Fruit fly (Drosophila melanogaster) whole organism, embryonic: ENCODE measurements around the gene CG43249.

Experiments used
- CG1024 ChIP-seq: fragments of 200-800 bp; sonication (Bioruptor generic); IDR thresholded peaks from 2 replicates; pipeline ENCODE4 v1.3.6; 2022; ENCODE audit warnings: missing biosample characterization, missing genetic modification characterization
- CG10366 ChIP-seq: fragments of 200-800 bp; sonication (Bioruptor generic); IDR thresholded peaks from 2 replicates; pipeline ENCODE4 v1.3.6; 2022; ENCODE audit warnings: missing biosample characterization, missing genetic modification characterization
- CG12236 ChIP-seq: fragments of 200-800 bp; sonication (Bioruptor generic); optimal IDR thresholded peaks from 2 replicates; lab custom pipeline; 2016; ENCODE audit warnings: missing biosample characterization, missing genetic modification characterization
- CG13424 ChIP-seq: fragments of 200-800 bp; sonication (Bioruptor generic); optimal IDR thresholded peaks from 2 replicates; lab custom pipeline; 2019; ENCODE audit warnings: missing biosample characterization, mild to moderate bottlenecking, missing genetic modification characterization, moderate library complexity
- CG13624 ChIP-seq: fragments of 200-800 bp; sonication (Bioruptor generic); optimal IDR thresholded peaks from 2 replicates; lab custom pipeline; 2016; ENCODE audit warnings: missing biosample characterization, missing genetic modification characterization
- CG13894 ChIP-seq: fragments of 200-800 bp; sonication (Bioruptor generic); optimal IDR thresholded peaks from 3 replicates; lab custom pipeline; 2018; ENCODE audit warnings: missing biosample characterization, mild to moderate bottlenecking, missing genetic modification characterization, moderate library complexity
- CG14014 ChIP-seq: fragments of 200-800 bp; sonication (Bioruptor generic); IDR thresholded peaks from 2 replicates; pipeline ENCODE4 v1.3.6; 2022; ENCODE audit warnings: missing biosample characterization, missing genetic modification characterization
- CG15514 ChIP-seq: fragments of 200-800 bp; sonication (Bioruptor generic); optimal IDR thresholded peaks from 3 replicates; lab custom pipeline; 2017; ENCODE audit warnings: missing biosample characterization, missing genetic modification characterization, mild to moderate bottlenecking, moderate library complexity, missing genetic modification reagents
- CG17328 ChIP-seq: fragments of 200-800 bp; sonication (Bioruptor generic); IDR thresholded peaks from 2 replicates; pipeline ENCODE4 v1.3.6; 2022; ENCODE audit warnings: missing biosample characterization, missing genetic modification characterization
- CG18619 ChIP-seq: fragments of 200-800 bp; sonication (Bioruptor generic); optimal IDR thresholded peaks from 3 replicates; lab custom pipeline; 2017; ENCODE audit warnings: missing biosample characterization, mild to moderate bottlenecking, missing genetic modification characterization
- CG2116 ChIP-seq: fragments of 200-800 bp; sonication (Bioruptor generic); optimal IDR thresholded peaks from 3 replicates; lab custom pipeline; 2018; ENCODE audit warnings: missing biosample characterization, mild to moderate bottlenecking, missing genetic modification characterization
- CG2202 ChIP-seq: fragments of 200-800 bp; sonication (Bioruptor generic); optimal IDR thresholded peaks from 2 replicates; lab custom pipeline; 2018; ENCODE audit warnings: missing biosample characterization, mild to moderate bottlenecking, missing genetic modification characterization
- CG31441 ChIP-seq: fragments of 200-800 bp; sonication (Bioruptor generic); IDR thresholded peaks from 2 replicates; pipeline ENCODE4 v1.3.6; 2022; ENCODE audit warnings: missing biosample characterization, missing genetic modification characterization
- CG34224 ChIP-seq: fragments of 200-800 bp; sonication (Bioruptor generic); IDR thresholded peaks from 3 replicates; pipeline ENCODE4 v1.3.6; 2022; ENCODE audit warnings: missing biosample characterization, missing genetic modification characterization; ENCODE audit not compliant: partially characterized antibody
- CG4617 ChIP-seq: fragments of 200-800 bp; sonication (Bioruptor generic); optimal IDR thresholded peaks from 3 replicates; lab custom pipeline; 2016; ENCODE audit warnings: missing biosample characterization, missing genetic modification characterization, borderline replicate concordance
- CG6683 ChIP-seq: fragments of 200-800 bp; sonication (Bioruptor generic); optimal IDR thresholded peaks from 2 replicates; lab custom pipeline; 2017; ENCODE audit warnings: missing biosample characterization, mild to moderate bottlenecking, missing genetic modification characterization, missing genetic modification reagents
- CG6791 ChIP-seq: fragments of 200-800 bp; sonication (Bioruptor generic); IDR thresholded peaks from 3 replicates; pipeline ENCODE4 v1.3.6; 2022; ENCODE audit warnings: missing biosample characterization, missing genetic modification characterization; ENCODE audit not compliant: partially characterized antibody
- CG6813 ChIP-seq: fragments of 200-800 bp; sonication (Bioruptor generic); optimal IDR thresholded peaks from 2 replicates; lab custom pipeline; 2017; ENCODE audit warnings: missing biosample characterization, missing genetic modification characterization, mild to moderate bottlenecking, moderate library complexity, missing genetic modification reagents
- CrebB ChIP-seq: fragments of 200-800 bp; sonication (Bioruptor generic); optimal IDR thresholded peaks from 3 replicates; lab custom pipeline; 2018; ENCODE audit warnings: missing biosample characterization, mild to moderate bottlenecking, missing genetic modification characterization
- Dll ChIP-seq: fragments of 200-800 bp; sonication (Bioruptor generic); IDR thresholded peaks from 4 replicates; pipeline ENCODE4 v1.3.6; 2022; ENCODE audit warnings: missing biosample characterization, missing genetic modification characterization; ENCODE audit not compliant: partially characterized antibody
- E2f2 ChIP-seq: fragments of 200-800 bp; sonication (Bioruptor generic); IDR thresholded peaks from 2 replicates; pipeline ENCODE4 v1.3.6; 2022; ENCODE audit warnings: missing biosample characterization, missing genetic modification characterization
- Ets97D ChIP-seq: fragments of 200-800 bp; sonication (Bioruptor generic); optimal IDR thresholded peaks from 3 replicates; lab custom pipeline; 2016; ENCODE audit warnings: missing biosample characterization, missing genetic modification characterization
- Gug ChIP-seq: fragments of 200-800 bp; sonication (Bioruptor generic); IDR thresholded peaks from 4 replicates; pipeline ENCODE4 v1.3.6; 2022; ENCODE audit warnings: missing biosample characterization, missing genetic modification characterization
- MBD-R2 ChIP-seq: fragments of 200-800 bp; sonication (Bioruptor generic); IDR thresholded peaks from 2 replicates; pipeline ENCODE4 v1.3.6; 2022; ENCODE audit warnings: missing biosample characterization, missing genetic modification characterization
- MESR4 ChIP-seq: fragments of 200-800 bp; sonication (Bioruptor generic); optimal IDR thresholded peaks from 2 replicates; lab custom pipeline; 2018; ENCODE audit warnings: missing biosample characterization, mild to moderate bottlenecking, missing genetic modification characterization, moderate library complexity
- Optix ChIP-seq: fragments of 200-800 bp; sonication (Bioruptor generic); IDR thresholded peaks from 3 replicates; pipeline ENCODE4 v1.3.6; 2022; ENCODE audit warnings: missing biosample characterization, missing genetic modification characterization
- PHDP ChIP-seq: fragments of 200-800 bp; sonication (Bioruptor generic); optimal IDR thresholded peaks from 3 replicates; lab custom pipeline; 2018; ENCODE audit warnings: missing biosample characterization, mild to moderate bottlenecking, missing genetic modification characterization, moderate library complexity
- Sry-δ ChIP-seq: fragments of 200-800 bp; sonication (Bioruptor generic); optimal IDR thresholded peaks from 2 replicates; lab custom pipeline; 2016; ENCODE audit warnings: missing biosample characterization, missing genetic modification characterization
- Taf1 ChIP-seq: fragments of 200-800 bp; sonication (Bioruptor generic); IDR thresholded peaks from 2 replicates; pipeline ENCODE4 v1.3.6; 2022; ENCODE audit warnings: missing biosample characterization, missing genetic modification characterization
- Vsx1 ChIP-seq: fragments of 200-800 bp; sonication (Bioruptor generic); optimal IDR thresholded peaks from 2 replicates; lab custom pipeline; 2017; ENCODE audit warnings: missing biosample characterization, mild to moderate bottlenecking, missing genetic modification characterization, missing genetic modification reagents
- YL-1 ChIP-seq: fragments of 200-800 bp; sonication (Bioruptor generic); optimal IDR thresholded peaks from 3 replicates; lab custom pipeline; 2017; ENCODE audit warnings: missing biosample characterization, mild to moderate bottlenecking, missing genetic modification characterization
- ato ChIP-seq: fragments of 200-800 bp; sonication (Bioruptor generic); IDR thresholded peaks from 2 replicates; pipeline ENCODE4 v1.3.6; 2022; ENCODE audit warnings: missing biosample characterization, missing genetic modification characterization; ENCODE audit not compliant: partially characterized antibody
- cg ChIP-seq: fragments of 200-800 bp; sonication (Bioruptor generic); optimal IDR thresholded peaks from 3 replicates; lab custom pipeline; 2019; ENCODE audit warnings: missing biosample characterization, mild to moderate bottlenecking, missing genetic modification characterization, moderate library complexity
- chm ChIP-seq: fragments of 200-800 bp; sonication (Bioruptor generic); IDR thresholded peaks from 2 replicates; pipeline ENCODE4 v1.3.6; 2022; ENCODE audit warnings: missing biosample characterization, missing genetic modification characterization
- crol ChIP-seq: fragments of 200-800 bp; sonication (Bioruptor generic); IDR thresholded peaks from 2 replicates; pipeline ENCODE4 v1.3.6; 2022; ENCODE audit warnings: missing biosample characterization, missing genetic modification characterization
- disco-r ChIP-seq: fragments of 200-800 bp; sonication (Bioruptor generic); optimal IDR thresholded peaks from 2 replicates; lab custom pipeline; 2016; ENCODE audit warnings: missing biosample characterization, missing genetic modification characterization
- grn ChIP-seq: fragments of 200-800 bp; sonication (Bioruptor generic); optimal IDR thresholded peaks from 3 replicates; lab custom pipeline; 2017; ENCODE audit warnings: missing biosample characterization, missing genetic modification characterization
- hbn ChIP-seq: fragments of 200-800 bp; sonication (Bioruptor generic); IDR thresholded peaks from 2 replicates; pipeline ENCODE4 v1.3.6; 2022; ENCODE audit warnings: missing biosample characterization, missing genetic modification characterization; ENCODE audit not compliant: partially characterized antibody
- jumu ChIP-seq: fragments of 200-800 bp; sonication (Bioruptor generic); optimal IDR thresholded peaks from 3 replicates; lab custom pipeline; 2016; ENCODE audit warnings: missing biosample characterization, missing genetic modification characterization
- klu ChIP-seq: fragments of 200-800 bp; sonication (Bioruptor generic); IDR thresholded peaks from 2 replicates; pipeline ENCODE4 v1.3.6; 2022; ENCODE audit warnings: missing biosample characterization, missing genetic modification characterization
- nau ChIP-seq: fragments of 200-800 bp; sonication (Bioruptor generic); optimal IDR thresholded peaks from 3 replicates; lab custom pipeline; 2017; ENCODE audit warnings: missing biosample characterization, mild to moderate bottlenecking, missing genetic modification characterization, missing genetic modification reagents
- org-1 ChIP-seq: fragments of 200-800 bp; sonication (Bioruptor generic); optimal IDR thresholded peaks from 2 replicates; lab custom pipeline; 2017; ENCODE audit warnings: missing biosample characterization, missing genetic modification characterization
- pita ChIP-seq: fragments of 200-800 bp; sonication (Bioruptor generic); optimal IDR thresholded peaks from 2 replicates; lab custom pipeline; 2017; ENCODE audit warnings: missing biosample characterization, mild to moderate bottlenecking, missing genetic modification characterization
- prd ChIP-seq, 3 experiments: fragments of >200 bp in 2 of 3; fragments of 200-800 bp in 1 of 3; sonication (Bioruptor generic) in 1 of 3; optimal IDR thresholded peaks in 2 of 3; IDR thresholded peaks in 1 of 3; 2 replicates in 2 of 3; 3 replicates in 1 of 3; pipeline versions ENCODE4 v1.3.6 to Lab custom; 2017 to 2022; ENCODE audit warnings: missing biosample characterization in 1 of 3, missing genetic modification characterization in 1 of 3
- pum ChIP-seq: fragments of 200-800 bp; sonication (Bioruptor generic); optimal IDR thresholded peaks from 2 replicates; lab custom pipeline; 2016; ENCODE audit warnings: missing biosample characterization, missing genetic modification characterization
- salm ChIP-seq: fragments of 200-800 bp; sonication (Bioruptor generic); optimal IDR thresholded peaks from 2 replicates; lab custom pipeline; 2018; ENCODE audit warnings: missing biosample characterization, mild to moderate bottlenecking, missing genetic modification characterization
- sob ChIP-seq: fragments of 200-800 bp; sonication (Bioruptor generic); IDR thresholded peaks from 2 replicates; pipeline ENCODE4 v1.3.6; 2022; ENCODE audit warnings: missing biosample characterization, missing genetic modification characterization
- stwl ChIP-seq: fragments of 200-800 bp; sonication (Bioruptor generic); optimal IDR thresholded peaks from 3 replicates; lab custom pipeline; 2018; ENCODE audit warnings: missing biosample characterization, mild to moderate bottlenecking, missing genetic modification characterization, moderate library complexity
- tap ChIP-seq: fragments of 200-800 bp; optimal IDR thresholded peaks from 3 replicates; lab custom pipeline; 2019; ENCODE audit warnings: missing biosample characterization, mild to moderate bottlenecking, missing genetic modification characterization, moderate library complexity
- tna ChIP-seq: fragments of 200-800 bp; sonication (Bioruptor generic); IDR thresholded peaks from 2 replicates; pipeline ENCODE4 v1.3.6; 2022; ENCODE audit warnings: missing biosample characterization, missing genetic modification characterization; ENCODE audit not compliant: partially characterized antibody
- toy ChIP-seq: fragments of 200-800 bp; sonication (Bioruptor generic); IDR thresholded peaks from 2 replicates; pipeline ENCODE4 v1.3.6; 2022; ENCODE audit warnings: missing biosample characterization, missing genetic modification characterization

CG43249 gene

dm6 chr3L:16347914-16348313, 43.8 kb downstream of the CG43249 start, which contains the start of gene mRpS34 (continued):
- TF ChIP-seq cg, result no peak
- TF ChIP-seq CG12236 (GFP tag; lab: Kevin White, UChicago), result no peak
- TF ChIP-seq CG2202 (tag; lab: Kevin White, UChicago), result no peak
- no peak for TF ChIP-seq salm
- TF ChIP-seq toy, result no peak
- TF ChIP-seq Vsx1, result no peak
- TF ChIP-seq disco-r (GFP tag; lab: Kevin White, UChicago), result no peak
- TF ChIP-seq CG15514 (GFP tag; lab: Kevin White, UChicago), result no peak
- peak; percentile 81 for TF ChIP-seq MESR4 (GFP tag; lab: Kevin White, UChicago)
- no peak for TF ChIP-seq Ets97D (GFP tag; lab: Kevin White, UChicago)
- TF ChIP-seq tap (tag; lab: Kevin White, UChicago), result no peak
- TF ChIP-seq prd (optimal IDR thresholded peaks at IDR 0.05; lab: Kevin White, UChicago), result no peak
- TF ChIP-seq prd (GFP tag; IDR thresholded peaks at IDR 0.05; lab: Robert Waterston, UW), result no peak
- no peak for TF ChIP-seq crol (GFP tag; lab: Robert Waterston, UW)
- TF ChIP-seq nau, result no peak
- TF ChIP-seq pita (GFP tag; lab: Kevin White, UChicago), result no peak
- TF ChIP-seq CG13894 (tag; lab: Kevin White, UChicago), result no peak
- TF ChIP-seq grn (GFP tag; lab: Kevin White, UChicago), result no peak
- no peak for TF ChIP-seq Gug (GFP tag; lab: Robert Waterston, UW)
- no peak for TF ChIP-seq CG10366 (GFP tag; lab: Robert Waterston, UW)
- TF ChIP-seq E2f2 (GFP tag; lab: Robert Waterston, UW), result peak; percentile 66
- TF ChIP-seq CG13624 (GFP tag; lab: Kevin White, UChicago), result no peak
- TF ChIP-seq CG17328 (GFP tag; lab: Robert Waterston, UW), result no peak
- peak; percentile 74 for TF ChIP-seq MBD-R2 (GFP tag; lab: Robert Waterston, UW)
- TF ChIP-seq CG2116 (GFP tag; lab: Kevin White, UChicago), result no peak
- no peak for TF ChIP-seq Taf1 (GFP tag; lab: Robert Waterston, UW)
- TF ChIP-seq CrebB, result no peak
- TF ChIP-seq CG4617 (GFP tag; lab: Kevin White, UChicago), result peak; percentile 52
- TF ChIP-seq ato, result no peak
- TF ChIP-seq CG14014, result no peak
- no peak for TF ChIP-seq hbn
- TF ChIP-seq CG34224 (GFP tag; lab: Robert Waterston, UW), result no peak
- no peak for TF ChIP-seq klu (GFP tag; lab: Robert Waterston, UW)
- no peak for TF ChIP-seq sob
- TF ChIP-seq stwl, result peak; percentile 55
- TF ChIP-seq CG18619 (GFP tag; lab: Kevin White, UChicago), result no peak
- TF ChIP-seq CG31441 (GFP tag; lab: Robert Waterston, UW), result no peak
- TF ChIP-seq Optix (GFP tag; lab: Robert Waterston, UW), result no peak
- TF ChIP-seq Dll (GFP tag; lab: Robert Waterston, UW), result peak; percentile 53; the same call in 1 of the 4 replicates
- TF ChIP-seq tna (GFP tag; lab: Robert Waterston, UW), result no peak
- no peak for TF ChIP-seq CG6813 (GFP tag; lab: Kevin White, UChicago)
- peak; percentile 23; the same call in 1 of the 3 replicates for TF ChIP-seq CG6791 (GFP tag; lab: Robert Waterston, UW)
- TF ChIP-seq CG1024, result no peak
- no peak for TF ChIP-seq CG13424 (tag; lab: Kevin White, UChicago)
- no peak for TF ChIP-seq CG6683 (GFP tag; lab: Kevin White, UChicago)
- no peak for TF ChIP-seq PHDP
- TF ChIP-seq pum (GFP tag; lab: Kevin White, UChicago), result no peak
- TF ChIP-seq YL-1, result peak; percentile 51
- TF ChIP-seq chm (GFP tag; lab: Robert Waterston, UW), result no peak
- no peak for TF ChIP-seq org-1 (GFP tag; lab: Kevin White, UChicago)
- no peak for TF ChIP-seq Sry-δ (GFP tag; lab: Kevin White, UChicago)
- no peak for TF ChIP-seq jumu (GFP tag; lab: Kevin White, UChicago)
